Worm (Caenorhabditis elegans): ENCODE measurements around the gene epg-9.

epg-9 gene

DNA sequence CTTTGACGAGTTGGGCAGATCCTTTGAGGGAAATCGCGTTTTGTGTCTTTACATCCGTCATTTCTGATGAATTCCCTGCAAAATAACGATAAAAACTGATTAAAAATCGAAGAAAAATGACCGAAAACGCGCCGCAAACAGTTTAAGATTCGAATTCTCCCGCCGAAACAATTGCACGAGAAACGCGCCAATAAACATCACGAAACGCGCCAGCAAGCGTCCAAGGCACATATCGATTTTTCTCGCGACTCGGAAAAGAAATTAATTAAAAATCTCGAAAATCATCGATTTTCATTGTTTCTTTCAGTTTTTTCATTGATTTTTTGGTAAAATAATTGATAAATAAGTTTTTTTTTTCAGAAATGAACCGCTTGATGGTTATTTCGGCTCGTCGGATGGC lies 40.0 kb downstream of the epg-9 start, which contains the start of the genes mdf-2 and nduv-3 (continued):
- TF ChIP-seq dve-1 (tag; optimal IDR thresholded peaks at IDR 0.05; ENCODE audit: insufficient read depth) = peak; percentile 79
- TF ChIP-seq nhr-111 (GFP tag; optimal IDR thresholded peaks at IDR 0.05) = no peak
- no peak for TF ChIP-seq unc-130 (GFP tag; optimal IDR thresholded peaks at IDR 0.05)
- peak; percentile 48 for TF ChIP-seq hlh-11 (tag; optimal IDR thresholded peaks at IDR 0.05)
- no peak; the same call in 1 of the 2 replicates for TF ChIP-seq pha-4 (GFP tag; IDR thresholded peaks at IDR 0.05)
- peak; percentile 64 for TF ChIP-seq pha-4 (tag; optimal IDR thresholded peaks at IDR 0.05)
- peak; percentile 64 for TF ChIP-seq rbr-2 (tag; optimal IDR thresholded peaks at IDR 0.05)
- no peak for TF ChIP-seq zip-11 (GFP tag; IDR thresholded peaks at IDR 0.05)
- TF ChIP-seq ctbp-1 (GFP tag; IDR thresholded peaks at IDR 0.05) = no peak
- TF ChIP-seq zag-1 (tag; optimal IDR thresholded peaks at IDR 0.05) = no peak
- TF ChIP-seq egl-43 (GFP tag; IDR thresholded peaks at IDR 0.05) = peak; percentile 57; the same call in 1 of the 2 replicates
- no peak for TF ChIP-seq nhr-41 (GFP tag; IDR thresholded peaks at IDR 0.05)
- peak; percentile 72 for TF ChIP-seq aha-1 (tag)
- TF ChIP-seq nhr-42 (GFP tag; IDR thresholded peaks at IDR 0.05) = 0 out of 2 replicates have a peak, but pooled peaks have one; percentile 46
- TF ChIP-seq nhr-76 (tag; optimal IDR thresholded peaks at IDR 0.05) = no peak
- no peak for TF ChIP-seq lin-39 (tag; optimal IDR thresholded peaks at IDR 0.05)
- TF ChIP-seq fos-1 (tag; optimal IDR thresholded peaks at IDR 0.05) = no peak

DNA sequence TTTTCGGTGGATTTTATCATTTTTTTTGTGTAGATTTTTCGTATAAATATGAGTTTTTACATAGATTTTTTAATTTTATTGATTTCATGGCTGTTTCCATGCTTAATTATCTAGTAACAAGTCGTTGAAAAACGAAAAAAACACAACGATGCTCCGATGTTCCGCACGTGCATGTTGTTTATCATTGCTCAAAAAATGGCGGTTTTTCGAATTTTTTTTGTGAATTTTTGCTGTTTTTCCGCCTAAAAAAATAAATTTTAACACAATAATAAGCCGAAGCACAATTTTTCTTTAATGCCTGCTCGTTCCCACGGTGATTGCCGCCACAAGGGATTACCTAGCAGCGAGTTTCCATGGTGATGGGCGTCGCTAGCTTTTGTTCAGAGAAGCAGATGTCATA lies 41.1 kb downstream of the epg-9 start:
- TF ChIP-seq hlh-30 (tag; optimal IDR thresholded peaks at IDR 0.05; ENCODE audit: insufficient read depth) (no peak), arid-1 (GFP tag; conservative IDR thresholded peaks at IDR 0.05) (no peak), hlh-11 (tag; optimal IDR thresholded peaks at IDR 0.05) (no peak), ama-1 (optimal IDR thresholded peaks at IDR 0.05) (peak; percentile 23), mxl-2 (GFP tag; conservative IDR thresholded peaks at IDR 0.05) (no peak), spr-3 (GFP tag; optimal IDR thresholded peaks at IDR 0.05) (no peak), F10B5.3 (tag; optimal IDR thresholded peaks at IDR 0.05) (no peak), F44E2.7 (GFP tag; IDR thresholded peaks at IDR 0.05) (no peak), aha-1 (tag) (peak; percentile 77), Y48G9A.11 (GFP tag; IDR thresholded peaks at IDR 0.05) (peak; percentile 90), mep-1 (tag; optimal IDR thresholded peaks at IDR 0.05) (no peak), lin-38 (GFP tag; IDR thresholded peaks at IDR 0.05) (peak; percentile 40), ZK546.5 (tag; optimal IDR thresholded peaks at IDR 0.05) (no peak), T20F7.1 (GFP tag; optimal IDR thresholded peaks at IDR 0.05) (no peak), F26F4.8 (GFP tag; conservative IDR thresholded peaks at IDR 0.05) (no peak), mes-2 (tag; optimal IDR thresholded peaks at IDR 0.05; ENCODE audit: poor library complexity, severe bottlenecking) (peak; percentile 2), dpl-1 (GFP tag; optimal IDR thresholded peaks at IDR 0.05) (peak; percentile 8), R02D3.7 (tag; optimal IDR thresholded peaks at IDR 0.05) (no peak), ceh-28 (tag; optimal IDR thresholded peaks at IDR 0.05) (no peak), Y105C5A.15 (GFP tag; IDR thresholded peaks at IDR 0.05) (no peak), zip-2 (tag; optimal IDR thresholded peaks at IDR 0.05) (no peak), snpc-4 (tag; optimal IDR thresholded peaks at IDR 0.05) (no peak)

DNA sequence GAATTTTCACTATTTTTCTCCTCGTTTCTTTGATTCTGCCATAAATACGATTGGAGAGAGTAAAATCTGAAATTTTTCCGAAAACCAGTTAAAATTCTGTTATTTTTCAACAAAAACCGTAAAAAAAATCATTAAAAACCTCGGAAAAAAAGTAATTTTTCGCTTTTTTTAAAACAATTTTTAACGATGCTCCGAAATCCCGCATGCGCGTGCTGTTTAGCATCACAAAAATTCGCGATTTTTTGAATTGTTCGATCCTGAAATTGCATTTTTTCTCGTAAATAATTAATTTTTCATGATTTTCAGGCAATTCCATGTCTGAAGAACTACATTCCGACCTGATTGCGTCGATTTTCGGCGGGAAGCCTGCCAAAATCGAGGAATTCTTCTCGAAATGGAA lies 41.7 kb downstream of the epg-9 start, which contains the start of gene ric-8:
Gene ric-8 (plus strand): TSS at position 301 of the 400 bp plus-strand sequence.
- TF ChIP-seq Y75B8A.6 (GFP tag; IDR thresholded peaks at IDR 0.05) (no peak), Y48G9A.11 (GFP tag; IDR thresholded peaks at IDR 0.05) (peak; percentile 40; the same call in 1 of the 2 replicates), ces-1 (GFP tag; optimal IDR thresholded peaks at IDR 0.05) (no peak), spr-3 (GFP tag; optimal IDR thresholded peaks at IDR 0.05) (no peak), egl-27 (tag; optimal IDR thresholded peaks at IDR 0.05) (no peak)
